Worm (Caenorhabditis elegans) whole organism, mixed stage, embryonic: ENCODE measurements around the gene plc-3.

Source experiments
- blmp-1 ChIP-seq: fragments of 150-350 bp; optimal IDR thresholded peaks from 2 replicates; lab custom pipeline; 2014; ENCODE audit warnings: missing biosample characterization, missing genetic modification characterization
- ces-1 ChIP-seq: fragments of 150-350 bp; optimal IDR thresholded peaks from 2 replicates; lab custom pipeline; 2014; ENCODE audit warnings: missing biosample characterization, missing genetic modification reagents, missing genetic modification characterization
- elt-3 ChIP-seq: fragments of 150-350 bp; optimal IDR thresholded peaks from 2 replicates; lab custom pipeline; 2014; ENCODE audit warnings: missing biosample characterization, missing genetic modification characterization
- flh-1 ChIP-seq: fragments of 200-800 bp; sonication (Bioruptor generic); optimal IDR thresholded peaks from 2 replicates; lab custom pipeline; 2018; ENCODE audit warnings: mild to moderate bottlenecking, missing genetic modification characterization, moderate library complexity, missing compliant biosample characterization
- lin-13 ChIP-seq: fragments of 150-350 bp; optimal IDR thresholded peaks from 2 replicates; lab custom pipeline; 2014; ENCODE audit warnings: missing biosample characterization, missing genetic modification characterization
- mab-5 ChIP-seq: fragments of 150-350 bp; optimal IDR thresholded peaks from 2 replicates; lab custom pipeline; 2014; ENCODE audit warnings: missing biosample characterization, missing genetic modification characterization
- mep-1 ChIP-seq: fragments of 150-350 bp; optimal IDR thresholded peaks from 2 replicates; lab custom pipeline; 2017; ENCODE audit warnings: missing biosample characterization, missing genetic modification reagents, missing genetic modification characterization, inconsistent platforms
- nhr-12 ChIP-seq: fragments of 150-350 bp; optimal IDR thresholded peaks from 2 replicates; lab custom pipeline; 2014; ENCODE audit warnings: missing biosample characterization, missing genetic modification characterization
- pha-4 ChIP-seq: fragments of 150-350 bp; optimal IDR thresholded peaks from 2 replicates; lab custom pipeline; 2018; ENCODE audit warnings: missing biosample characterization, missing genetic modification reagents, missing genetic modification characterization
- snpc-4 ChIP-seq: fragments of 150-350 bp; optimal IDR thresholded peaks from 2 replicates; lab custom pipeline; 2014; ENCODE audit warnings: missing biosample characterization, missing genetic modification characterization
- tbx-8 ChIP-seq: fragments of 200-800 bp; sonication (Bioruptor generic); optimal IDR thresholded peaks from 2 replicates; lab custom pipeline; 2018; ENCODE audit warnings: mild to moderate bottlenecking, missing genetic modification characterization, moderate library complexity, missing compliant biosample characterization
- unc-39 ChIP-seq: fragments of 150-350 bp; optimal IDR thresholded peaks from 2 replicates; lab custom pipeline; 2014; ENCODE audit warnings: missing biosample characterization, missing genetic modification characterization
- unc-62 ChIP-seq: fragments of 150-350 bp; optimal IDR thresholded peaks from 2 replicates; lab custom pipeline; 2014; ENCODE audit warnings: missing biosample characterization, missing genetic modification reagents, missing genetic modification characterization
- ztf-11 ChIP-seq: fragments of 150-350 bp; optimal IDR thresholded peaks from 2 replicates; lab custom pipeline; 2014; ENCODE audit warnings: missing biosample characterization, missing genetic modification characterization

DNA sequence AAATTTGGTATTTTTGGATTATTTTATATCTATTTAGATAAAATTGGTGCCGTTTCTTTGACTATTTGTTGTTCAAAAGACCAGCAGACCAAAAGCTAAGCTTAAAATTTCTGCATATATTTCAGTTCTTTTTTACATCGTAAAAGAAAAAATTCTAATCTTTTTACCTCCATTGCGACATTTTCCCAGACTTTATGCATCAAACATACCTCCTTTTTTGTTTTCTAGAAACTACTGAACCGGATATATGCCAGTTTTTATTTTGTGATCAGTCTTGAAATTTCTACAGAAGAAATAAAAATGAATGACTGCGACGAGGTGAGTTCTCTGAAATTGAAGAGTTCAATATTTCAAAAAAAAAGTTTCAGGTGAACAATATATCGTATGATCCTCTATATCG, 28.1 kb upstream of the plc-3 start, which contains the start of gene srb-6:
- TF ChIP-seq elt-3 (tag; lab: Kevin White, UChicago) (no peak), blmp-1 (tag; lab: Kevin White, UChicago) (no peak), unc-39 (tag; lab: Kevin White, UChicago) (no peak), mab-5 (tag; lab: Kevin White, UChicago) (no peak), lin-13 (tag; lab: Kevin White, UChicago) (no peak), flh-1 (GFP tag; lab: Kevin White, UChicago) (no peak), unc-62 (GFP tag; lab: Kevin White, UChicago) (no peak), tbx-8 (no peak), snpc-4 (tag; lab: Kevin White, UChicago) (no peak), nhr-12 (tag; lab: Kevin White, UChicago) (no peak), pha-4 (tag; lab: Kevin White, UChicago) (no peak), mep-1 (tag; lab: Kevin White, UChicago) (no peak), ztf-11 (tag; lab: Kevin White, UChicago) (no peak), ces-1 (GFP tag; lab: Kevin White, UChicago) (no peak)
